Worm (Caenorhabditis elegans) whole organism, mixed stage, embryonic: ENCODE results near the gene ZC262.7.

Source experiments
- M03D4.4 ChIP-seq: sonication (generic microtip); optimal IDR thresholded peaks from 2 replicates; lab custom pipeline; 2017; ENCODE audit warnings: mild to moderate bottlenecking, missing genetic modification characterization, missing compliant biosample characterization
- flh-1 ChIP-seq: fragments of 200-800 bp; sonication (Bioruptor generic); optimal IDR thresholded peaks from 2 replicates; lab custom pipeline; 2018; ENCODE audit warnings: mild to moderate bottlenecking, missing genetic modification characterization, moderate library complexity, missing compliant biosample characterization
- mls-2 ChIP-seq: sonication (generic microtip); optimal IDR thresholded peaks from 2 replicates; lab custom pipeline; 2016; ENCODE audit warnings: mild to moderate bottlenecking, missing genetic modification characterization, moderate library complexity, missing compliant biosample characterization
- nhr-237 ChIP-seq: fragments of 150-350 bp; optimal IDR thresholded peaks from 2 replicates; lab custom pipeline; 2014; ENCODE audit warnings: missing biosample characterization, missing genetic modification characterization

DNA sequence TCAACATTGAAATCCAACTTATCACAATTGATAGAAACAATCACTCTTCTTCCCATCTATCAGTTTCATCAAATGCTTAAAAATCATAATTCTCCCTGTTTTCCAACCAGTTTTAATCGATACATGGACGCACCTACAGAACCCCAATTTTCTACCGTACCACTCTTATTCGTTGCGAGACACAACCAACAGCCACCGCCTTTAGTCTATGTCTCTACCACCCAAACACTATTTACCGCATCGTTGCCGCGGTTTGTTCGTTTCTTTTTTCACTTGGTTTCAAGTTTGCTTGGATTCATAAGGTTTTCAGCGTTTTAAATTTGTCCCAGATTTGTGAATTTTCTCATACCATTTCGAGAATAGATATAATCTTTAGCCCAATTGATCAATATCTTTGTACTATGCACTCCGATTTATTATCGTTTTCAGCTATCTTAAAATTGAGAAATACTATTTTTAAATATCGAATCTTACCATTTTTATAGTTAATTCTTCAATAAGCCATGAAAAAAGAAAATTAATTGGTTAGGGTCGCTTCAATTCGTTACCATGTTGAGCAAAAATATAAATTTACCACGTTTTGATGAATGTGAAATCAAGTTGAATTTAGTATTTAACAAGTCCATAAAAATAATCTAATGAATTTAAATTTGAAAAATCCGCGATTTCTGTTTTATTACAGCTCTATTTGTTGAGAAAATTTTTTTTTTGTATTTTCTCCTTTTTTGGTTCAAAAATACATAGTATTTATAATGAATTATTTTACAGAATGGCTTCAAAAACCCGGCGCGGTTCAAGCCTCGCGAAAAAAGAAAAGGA lies 33.7 kb downstream of the ZC262.7 start, which contains the start of gene F10E9.3:
- no peak for TF ChIP-seq flh-1
- no peak for TF ChIP-seq M03D4.4 (tag; lab: Kevin White, UChicago)
- no peak for TF ChIP-seq nhr-237 (tag; lab: Kevin White, UChicago)
- no peak for TF ChIP-seq mls-2
